Fruit fly (Drosophila melanogaster) whole organism, wandering third instar larva: ENCODE data around the gene CG10591.

Source experiments
- CG32264 ChIP-seq: fragments of 200-800 bp; sonication (Bioruptor generic); optimal IDR thresholded peaks from 2 replicates; lab custom pipeline; 2016; ENCODE audit warnings: missing biosample characterization, missing genetic modification characterization
- CG9705 ChIP-seq: fragments of 200-800 bp; sonication (Bioruptor generic); optimal IDR thresholded peaks from 2 replicates; lab custom pipeline; 2018; ENCODE audit warnings: missing biosample characterization, mild to moderate bottlenecking, missing genetic modification characterization
- CrebA ChIP-seq: fragments of 200-800 bp; sonication (Bioruptor generic); optimal IDR thresholded peaks from 2 replicates; lab custom pipeline; 2016; ENCODE audit warnings: missing biosample characterization, mild to moderate bottlenecking, missing genetic modification characterization, borderline replicate concordance
- Dfd ChIP-seq: fragments of >200 bp; optimal IDR thresholded peaks from 2 replicates; lab custom pipeline; 2017; ENCODE audit warnings: missing biosample characterization, missing genetic modification characterization
- Dif ChIP-seq: fragments of 200-275, 200-300 bp; sonication (Bioruptor generic); optimal IDR thresholded peaks from 2 replicates; lab custom pipeline; 2018; ENCODE audit warnings: missing biosample characterization, missing genetic modification characterization; ENCODE audit not compliant: partially characterized antibody
- GATAd ChIP-seq: sonication (Bioruptor generic); optimal IDR thresholded peaks from 2 replicates; lab custom pipeline; 2016; ENCODE audit warnings: missing biosample characterization, missing genetic modification characterization
- Hnf4 ChIP-seq: fragments of 200-800 bp; sonication (Bioruptor generic); optimal IDR thresholded peaks from 2 replicates; lab custom pipeline; 2016; ENCODE audit warnings: missing biosample characterization, mild to moderate bottlenecking, missing genetic modification characterization
- Hr78 ChIP-seq: fragments of >200 bp; optimal IDR thresholded peaks from 2 replicates; lab custom pipeline; 2017; ENCODE audit warnings: missing biosample characterization, missing genetic modification characterization
- Hr83 ChIP-seq: fragments of 200-300 bp; sonication (Bioruptor generic); optimal IDR thresholded peaks from 2 replicates; lab custom pipeline; 2016; ENCODE audit warnings: missing biosample characterization, mild to moderate bottlenecking, missing genetic modification characterization, moderate library complexity; ENCODE audit not compliant: poor library complexity, severe bottlenecking
- Jra ChIP-seq: sonication (Bioruptor generic); optimal IDR thresholded peaks from 2 replicates; lab custom pipeline; 2016; ENCODE audit warnings: missing biosample characterization, missing genetic modification characterization
- Mio ChIP-seq: sonication (Bioruptor generic); optimal IDR thresholded peaks from 2 replicates; lab custom pipeline; 2016; ENCODE audit warnings: missing biosample characterization, missing genetic modification characterization
- Myc ChIP-seq: fragments of >200 bp; optimal IDR thresholded peaks from 2 replicates; lab custom pipeline; 2017
- N ChIP-seq: fragments of >200 bp; optimal IDR thresholded peaks from 2 replicates; lab custom pipeline; 2018; ENCODE audit warnings: missing biosample characterization, missing external identifiers, missing genetic modification characterization
- OdsH ChIP-seq: fragments of 200-800 bp; sonication (Bioruptor generic); optimal IDR thresholded peaks from 2 replicates; lab custom pipeline; 2016; ENCODE audit warnings: missing biosample characterization, mild to moderate bottlenecking, missing genetic modification characterization
- Rel ChIP-seq, 2 experiments: fragments of 200-800 bp; sonication (Bioruptor generic) in 1 of 2; optimal IDR thresholded peaks; 2 replicates in 1 of 2; 3 replicates in 1 of 2; lab custom pipeline; 2016 to 2019; ENCODE audit warnings: mild to moderate bottlenecking in 2 of 2, missing biosample characterization in 2 of 2, missing genetic modification characterization in 2 of 2, moderate library complexity in 1 of 2
- Sp1 ChIP-seq: fragments of 200-800 bp; sonication (Bioruptor generic); optimal IDR thresholded peaks from 3 replicates; lab custom pipeline; 2019; ENCODE audit warnings: missing biosample characterization, mild to moderate bottlenecking, missing genetic modification characterization, moderate library complexity
- Vsx2 ChIP-seq: fragments of 200-300, 225-300 bp; sonication (Bioruptor generic); optimal IDR thresholded peaks from 2 replicates; lab custom pipeline; 2018; ENCODE audit warnings: missing biosample characterization, missing genetic modification characterization; ENCODE audit not compliant: partially characterized antibody
- br ChIP-seq: fragments of 200-800 bp; sonication (Bioruptor generic); optimal IDR thresholded peaks from 2 replicates; lab custom pipeline; 2016; ENCODE audit warnings: missing biosample characterization, missing genetic modification characterization
- brk ChIP-seq: fragments of 200-800 bp; sonication (Bioruptor generic); optimal IDR thresholded peaks from 2 replicates; lab custom pipeline; 2016; ENCODE audit warnings: missing biosample characterization, mild to moderate bottlenecking, missing genetic modification characterization
- dsf ChIP-seq: sonication (Bioruptor generic); optimal IDR thresholded peaks from 2 replicates; lab custom pipeline; 2016; ENCODE audit warnings: missing biosample characterization, missing genetic modification characterization, borderline replicate concordance
- ey ChIP-seq: fragments of 200-800 bp; sonication (Bioruptor generic); optimal IDR thresholded peaks from 2 replicates; lab custom pipeline; 2016; ENCODE audit warnings: missing biosample characterization, missing genetic modification characterization
- foxo ChIP-seq, 2 experiments: fragments of 200-800 bp; sonication (Bioruptor generic); optimal IDR thresholded peaks; 2 replicates in 1 of 2; 3 replicates in 1 of 2; lab custom pipeline; 2016 to 2017; ENCODE audit warnings: missing biosample characterization in 2 of 2, missing genetic modification characterization in 2 of 2
- h ChIP-seq: fragments of 200-800 bp; sonication (Bioruptor generic); optimal IDR thresholded peaks from 3 replicates; lab custom pipeline; 2016; ENCODE audit warnings: missing biosample characterization, mild to moderate bottlenecking, missing genetic modification characterization
- lola ChIP-seq: fragments of >200 bp; optimal IDR thresholded peaks from 2 replicates; lab custom pipeline; 2017; ENCODE audit warnings: missing biosample characterization, missing genetic modification characterization
- pan ChIP-seq: fragments of >200 bp; optimal IDR thresholded peaks from 2 replicates; lab custom pipeline; 2017
- psq ChIP-seq: fragments of 200-800 bp; sonication (Bioruptor generic); optimal IDR thresholded peaks from 3 replicates; lab custom pipeline; 2017; ENCODE audit warnings: missing biosample characterization, mild to moderate bottlenecking, missing genetic modification characterization, moderate library complexity
- rgr ChIP-seq: fragments of 200-800 bp; sonication (Bioruptor generic); optimal IDR thresholded peaks from 3 replicates; lab custom pipeline; 2016; ENCODE audit warnings: missing biosample characterization, mild to moderate bottlenecking, missing genetic modification characterization
- sage ChIP-seq: fragments of 200-800 bp; sonication (Bioruptor generic); optimal IDR thresholded peaks from 2 replicates; lab custom pipeline; 2016; ENCODE audit warnings: missing biosample characterization, mild to moderate bottlenecking, missing genetic modification characterization
- sv ChIP-seq: fragments of 200-800 bp; sonication (Bioruptor generic); optimal IDR thresholded peaks from 3 replicates; lab custom pipeline; 2016; ENCODE audit warnings: missing biosample characterization, missing genetic modification characterization
- tai ChIP-seq: sonication (Bioruptor generic); optimal IDR thresholded peaks from 2 replicates; lab custom pipeline; 2016; ENCODE audit warnings: missing biosample characterization, missing genetic modification characterization
- usp ChIP-seq: fragments of >200 bp; optimal IDR thresholded peaks from 2 replicates; lab custom pipeline; 2017; ENCODE audit warnings: missing biosample characterization, missing genetic modification characterization

CG10591 gene

DNA sequence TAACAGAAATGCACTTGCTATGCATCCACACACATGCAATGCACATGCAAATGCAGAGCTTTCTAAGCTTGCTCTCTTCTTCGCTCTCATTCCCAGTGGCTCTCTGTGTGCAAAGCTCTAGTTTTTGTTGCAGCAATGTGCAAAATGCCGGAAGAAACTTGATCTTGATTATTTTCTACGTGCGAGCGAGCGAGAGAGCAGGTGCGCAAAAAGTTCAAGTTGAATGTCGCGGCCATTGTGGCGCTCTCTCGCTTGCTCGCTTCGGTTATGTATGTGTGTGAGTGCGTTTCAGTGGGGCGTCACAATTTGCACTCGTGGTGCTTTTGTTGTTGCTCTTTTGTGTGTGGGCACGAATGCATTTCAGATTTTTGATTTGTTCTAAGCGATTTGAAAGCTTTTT is 11.1 kb upstream of the CG10591 start:
- TF ChIP-seq CG9705 (no peak), Dif (GFP tag; lab: Kevin White, UChicago) (peak; percentile 34), dsf (GFP tag; lab: Kevin White, UChicago) (no peak)

DNA sequence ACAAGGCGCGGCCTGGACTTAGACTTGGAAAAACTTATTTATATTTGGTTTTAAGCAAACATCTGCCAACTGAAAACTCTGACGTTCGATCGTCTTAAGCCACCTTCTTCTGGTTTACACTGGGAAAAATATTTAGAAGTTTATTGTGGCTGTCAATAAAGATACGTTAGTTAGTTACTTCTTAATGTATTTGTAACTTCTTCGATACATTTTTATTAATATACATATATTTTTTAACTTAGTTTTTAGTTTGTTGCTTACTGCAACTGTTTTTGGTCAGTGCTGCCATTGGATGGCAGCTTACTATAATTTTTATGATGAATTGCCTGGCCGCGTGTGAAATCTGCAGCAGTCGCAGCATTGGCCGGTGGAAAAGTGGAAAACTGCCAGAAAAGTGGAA is 10.0 kb upstream of the CG10591 start:
- no peak for TF ChIP-seq Sp1 (GFP tag; lab: Kevin White, UChicago)
- TF ChIP-seq rgr (GFP tag; lab: Kevin White, UChicago): no peak
- TF ChIP-seq N (GFP tag; lab: Kevin White, UChicago): no peak
- no peak for TF ChIP-seq CrebA (GFP tag; lab: Kevin White, UChicago)
- no peak for TF ChIP-seq h (GFP tag; lab: Kevin White, UChicago)
- TF ChIP-seq foxo (GFP tag; optimal IDR thresholded peaks at IDR 0.05; lab: Kevin White, UChicago): no peak
- no peak for TF ChIP-seq psq (GFP tag; lab: Kevin White, UChicago)
- TF ChIP-seq Rel (GFP tag; optimal IDR thresholded peaks at IDR 0.05; lab: Kevin White, UChicago): no peak
- no peak for TF ChIP-seq Rel (tag; optimal IDR thresholded peaks at IDR 0.05; lab: Kevin White, UChicago)
- TF ChIP-seq Dfd (GFP tag; lab: Kevin White, UChicago): no peak
- TF ChIP-seq Jra (GFP tag; lab: Kevin White, UChicago): no peak
- TF ChIP-seq OdsH (GFP tag; lab: Kevin White, UChicago): no peak
- no peak for TF ChIP-seq brk (GFP tag; lab: Kevin White, UChicago)
- TF ChIP-seq sv (GFP tag; lab: Kevin White, UChicago): no peak
- no peak for TF ChIP-seq br

DNA sequence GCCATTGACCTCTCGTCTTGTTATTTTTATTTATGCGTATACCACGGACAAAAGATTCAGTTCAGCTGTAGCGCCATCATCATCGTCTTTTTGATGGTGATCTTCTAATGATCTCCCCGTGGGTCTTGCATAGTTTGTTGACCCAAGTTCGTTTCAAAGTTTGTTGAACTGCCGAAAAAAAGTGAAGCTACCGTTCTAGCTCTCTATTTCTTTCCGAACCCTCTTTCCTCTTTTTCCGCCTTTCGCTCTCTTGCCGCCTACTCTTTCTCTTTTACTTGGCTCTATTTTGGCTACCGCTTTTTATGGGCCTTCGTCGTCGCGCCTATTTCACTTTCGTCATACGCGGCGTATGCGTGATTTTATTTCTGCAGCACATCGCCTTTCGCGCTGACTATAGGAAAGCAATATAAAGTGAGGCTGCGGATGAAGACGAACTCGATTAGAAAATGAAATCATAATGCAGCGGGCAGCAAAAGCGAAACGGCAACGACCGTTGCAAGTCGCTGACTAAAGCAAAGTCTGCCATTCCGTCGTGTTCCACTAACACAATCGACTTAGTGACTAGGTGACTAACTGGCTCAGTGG is 9.4 kb upstream of the CG10591 start:
- TF ChIP-seq Hr83 (no peak), Hr78 (GFP tag; lab: Kevin White, UChicago) (no peak), OdsH (GFP tag; lab: Kevin White, UChicago) (no peak), ey (GFP tag; lab: Kevin White, UChicago) (no peak), lola (GFP tag; lab: Kevin White, UChicago) (no peak), Dif (GFP tag; lab: Kevin White, UChicago) (no peak), CrebA (GFP tag; lab: Kevin White, UChicago) (no peak), CG32264 (GFP tag; lab: Kevin White, UChicago) (no peak), tai (no peak), Sp1 (GFP tag; lab: Kevin White, UChicago) (no peak), Hnf4 (no peak), br (no peak), pan (lab: Kevin White, UChicago) (no peak), sage (no peak), GATAd (GFP tag; lab: Kevin White, UChicago) (no peak)

DNA sequence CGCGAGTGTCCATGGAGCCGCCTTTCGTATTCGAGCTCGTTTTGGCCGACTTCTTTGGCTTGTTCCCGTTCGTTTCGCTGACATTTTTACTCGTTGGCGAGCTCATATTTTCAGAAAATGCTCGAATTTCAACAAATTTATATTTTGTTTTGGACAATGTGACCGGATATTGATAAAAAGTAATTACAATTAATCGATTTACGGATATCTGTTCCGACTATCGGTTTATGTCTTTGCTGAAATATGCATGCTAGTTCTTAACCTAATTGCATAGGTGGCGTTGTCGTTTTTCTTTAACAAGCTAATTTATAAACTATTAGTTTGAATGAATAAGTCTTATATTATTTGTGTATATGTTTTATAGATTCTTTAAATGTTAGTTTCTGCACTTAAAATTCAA is 8.6 kb upstream of the CG10591 start, which contains the start of gene Eaf6:
Gene Eaf6 (minus strand): TSS at position 173 of the 400 bp plus-strand sequence.
- TF ChIP-seq CrebA (GFP tag; lab: Kevin White, UChicago) (no peak), lola (GFP tag; lab: Kevin White, UChicago) (no peak), rgr (GFP tag; lab: Kevin White, UChicago) (no peak), CG32264 (GFP tag; lab: Kevin White, UChicago) (no peak), tai (no peak), sage (no peak), Myc (peak; percentile 44), usp (GFP tag; lab: Kevin White, UChicago) (no peak), Mio (GFP tag; lab: Kevin White, UChicago) (no peak), Vsx2 (GFP tag; lab: Kevin White, UChicago) (peak; percentile 92)

DNA sequence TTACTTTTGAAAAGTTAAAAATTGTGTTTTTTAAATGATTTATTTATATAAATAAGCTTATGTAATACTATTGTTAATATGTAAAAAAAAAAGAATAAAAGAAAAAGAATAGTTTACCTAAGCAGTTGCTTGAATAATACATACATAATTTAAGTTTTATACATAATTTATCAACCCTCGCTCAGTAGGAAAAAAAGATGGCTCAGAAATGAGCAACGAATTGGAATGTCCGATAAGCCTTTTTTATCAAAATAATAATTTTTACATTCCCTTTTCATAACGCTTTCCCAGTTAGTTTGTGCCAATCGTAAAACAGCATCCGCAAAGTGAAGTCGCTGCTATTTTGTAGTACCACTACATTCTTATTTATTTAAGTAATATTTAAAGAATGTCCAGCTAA is 5.0 kb upstream of the CG10591 start, which contains the start of gene mthl2:
Gene mthl2 (plus strand): TSS at position 301 of the 400 bp plus-strand sequence.
- TF ChIP-seq pan (lab: Kevin White, UChicago): no peak
- no peak for TF ChIP-seq psq (GFP tag; lab: Kevin White, UChicago)
- no peak for TF ChIP-seq Vsx2 (GFP tag; lab: Kevin White, UChicago)
- TF ChIP-seq br: no peak
- no peak for TF ChIP-seq foxo (GFP tag; optimal IDR thresholded peaks at IDR 0.05; lab: Kevin White, UChicago)
- no peak for TF ChIP-seq Hr78 (GFP tag; lab: Kevin White, UChicago)
- TF ChIP-seq Dif (GFP tag; lab: Kevin White, UChicago): no peak
- TF ChIP-seq GATAd (GFP tag; lab: Kevin White, UChicago): no peak
- TF ChIP-seq Hnf4: no peak
- TF ChIP-seq rgr (GFP tag; lab: Kevin White, UChicago): no peak
- TF ChIP-seq dsf (GFP tag; lab: Kevin White, UChicago): no peak
- TF ChIP-seq lola (GFP tag; lab: Kevin White, UChicago): no peak
- no peak for TF ChIP-seq CG32264 (GFP tag; lab: Kevin White, UChicago)
